Worm (Caenorhabditis elegans) whole organism, young adult: Measurements from ENCODE around the gene swt-4.

Experiments
- F49E8.2 ChIP-seq: sonication (generic microtip); optimal IDR thresholded peaks from 3 replicates; lab custom pipeline; 2017; ENCODE audit warnings: missing genetic modification characterization, mild to moderate bottlenecking, missing compliant biosample characterization, antibody characterized with exemption, moderate library complexity; ENCODE audit not compliant: insufficient read depth
- K11D2.4 ChIP-seq: fragments of 200-800 bp; sonication (Bioruptor generic); IDR thresholded peaks from 2 replicates; pipeline ENCODE4 v1.3.6; 2022; ENCODE audit warnings: missing genetic modification reagents, missing genetic modification characterization, missing compliant biosample characterization
- T26A5.8 ChIP-seq: sonication (generic microtip); optimal IDR thresholded peaks from 2 replicates; lab custom pipeline; 2016; ENCODE audit warnings: missing genetic modification characterization, missing compliant biosample characterization
- ama-1 ChIP-seq, 3 experiments: fragments of 150-350 bp in 1 of 3; sonication (generic microtip) in 2 of 3; optimal IDR thresholded peaks; 2 replicates each; lab custom pipeline; 2014 to 2018; ENCODE audit warnings: missing biosample characterization in 2 of 3, missing genetic modification characterization in 2 of 3, missing genetic modification reagents in 2 of 3
- bed-2 ChIP-seq: fragments of 200-800 bp; sonication (Bioruptor generic); IDR thresholded peaks from 2 replicates; pipeline ENCODE4 v1.3.6; 2022; ENCODE audit warnings: missing genetic modification reagents, missing genetic modification characterization, missing compliant biosample characterization
- ceh-100 ChIP-seq: fragments of 200-800 bp; sonication (Bioruptor generic); IDR thresholded peaks from 2 replicates; pipeline ENCODE4 v1.3.6; 2022; ENCODE audit warnings: missing genetic modification reagents, missing genetic modification characterization, missing compliant biosample characterization
- dox-1 ChIP-seq: fragments of 200-800 bp; sonication (Bioruptor generic); IDR thresholded peaks from 2 replicates; pipeline ENCODE4 v1.3.6; 2022; ENCODE audit warnings: missing genetic modification reagents, missing genetic modification characterization, missing compliant biosample characterization
- egrh-3 ChIP-seq: fragments of 200-800 bp; sonication (Bioruptor generic); IDR thresholded peaks from 2 replicates; pipeline ENCODE4 v1.3.6; 2022; ENCODE audit warnings: missing genetic modification reagents, missing genetic modification characterization, missing compliant biosample characterization
- hsf-1 ChIP-seq: fragments of 200-800 bp; sonication (Bioruptor generic); IDR thresholded peaks from 2 replicates; pipeline ENCODE4 v1.3.6; 2022; ENCODE audit warnings: missing genetic modification reagents, missing genetic modification characterization, missing compliant biosample characterization
- snpc-4 ChIP-seq, 5 experiments: fragments of 150-350 bp in 1 of 5; sonication (generic microtip) in 4 of 5; optimal IDR thresholded peaks; 2 replicates each; lab custom pipeline; 2014 to 2018; ENCODE audit warnings: missing genetic modification characterization in 5 of 5, missing biosample characterization in 3 of 5, antibody characterized with exemption in 2 of 5, mild to moderate bottlenecking in 2 of 5, missing compliant biosample characterization in 2 of 5, missing genotype in 2 of 5, moderate library complexity in 2 of 5, missing genetic modification reagents in 1 of 5
- somi-1 ChIP-seq: fragments of 200-800 bp; sonication (Bioruptor generic); optimal IDR thresholded peaks from 2 replicates; lab custom pipeline; 2018; ENCODE audit warnings: mild to moderate bottlenecking, missing genetic modification characterization, missing compliant biosample characterization
- tbp1 ChIP-seq: fragments of 200-800 bp; sonication (Bioruptor generic); optimal IDR thresholded peaks from 2 replicates; lab custom pipeline; 2018; ENCODE audit warnings: mild to moderate bottlenecking, missing genetic modification characterization, missing compliant biosample characterization
- zim-3 ChIP-seq: sonication (generic microtip); optimal IDR thresholded peaks from 2 replicates; lab custom pipeline; 2017; ENCODE audit warnings: mild to moderate bottlenecking, missing genetic modification characterization, moderate library complexity, missing compliant biosample characterization

ce11 chrIII:10656069-10656468 lies 27.1 kb upstream of the swt-4 start:
- TF ChIP-seq K11D2.4 (GFP tag; lab: Robert Waterston, UW) (no peak), ama-1 (optimal IDR thresholded peaks at IDR 0.05; lab: Kevin White, UChicago) (no peak), ama-1 (GFP tag; optimal IDR thresholded peaks at IDR 0.05; lab: Kevin White, UChicago) (no peak), hsf-1 (no peak), egrh-3 (GFP tag; lab: Robert Waterston, UW) (no peak), ceh-100 (GFP tag; lab: Robert Waterston, UW) (no peak), zim-3 (tag; lab: Kevin White, UChicago) (no peak), bed-2 (GFP tag; lab: Robert Waterston, UW) (no peak), snpc-4 (GFP tag; optimal IDR thresholded peaks at IDR 0.05; lab: Kevin White, UChicago) (no peak), snpc-4 (tag; optimal IDR thresholded peaks at IDR 0.05; lab: Kevin White, UChicago) (no peak), F49E8.2 (tag; lab: Kevin White, UChicago) (no peak), T26A5.8 (tag; lab: Kevin White, UChicago) (no peak), somi-1 (GFP tag; lab: Kevin White, UChicago) (no peak), tbp1 (GFP tag; lab: Kevin White, UChicago) (no peak), dox-1 (no peak)
